Worm (Caenorhabditis elegans) whole organism, young adult: Measurements from ENCODE around the gene srw-118.

ENCODE experiments used
- ccch-3 ChIP-seq: fragments of 200-800 bp; sonication (Bioruptor generic); optimal IDR thresholded peaks from 2 replicates; lab custom pipeline; 2018; ENCODE audit warnings: mild to moderate bottlenecking, missing genetic modification characterization, missing compliant biosample characterization
- hsf-1 ChIP-seq: fragments of 200-800 bp; sonication (Bioruptor generic); IDR thresholded peaks from 2 replicates; pipeline ENCODE4 v1.3.6; 2022; ENCODE audit warnings: missing genetic modification reagents, missing genetic modification characterization, missing compliant biosample characterization
- nfya-1 ChIP-seq: sonication (generic microtip); optimal IDR thresholded peaks from 2 replicates; lab custom pipeline; 2017; ENCODE audit warnings: antibody characterized with exemption, missing compliant biosample characterization, missing genetic modification characterization, borderline replicate concordance; ENCODE audit not compliant: insufficient read depth
- nfyb-1 ChIP-seq: fragments of 200-800 bp; sonication (Bioruptor generic); IDR thresholded peaks from 2 replicates; pipeline ENCODE4 v1.3.6; 2022; ENCODE audit warnings: missing genetic modification reagents, missing genetic modification characterization, missing compliant biosample characterization
- unc-62 ChIP-seq: fragments of 150-350 bp; optimal IDR thresholded peaks from 2 replicates; lab custom pipeline; 2014; ENCODE audit warnings: missing biosample characterization, missing genetic modification reagents, missing genetic modification characterization

DNA sequence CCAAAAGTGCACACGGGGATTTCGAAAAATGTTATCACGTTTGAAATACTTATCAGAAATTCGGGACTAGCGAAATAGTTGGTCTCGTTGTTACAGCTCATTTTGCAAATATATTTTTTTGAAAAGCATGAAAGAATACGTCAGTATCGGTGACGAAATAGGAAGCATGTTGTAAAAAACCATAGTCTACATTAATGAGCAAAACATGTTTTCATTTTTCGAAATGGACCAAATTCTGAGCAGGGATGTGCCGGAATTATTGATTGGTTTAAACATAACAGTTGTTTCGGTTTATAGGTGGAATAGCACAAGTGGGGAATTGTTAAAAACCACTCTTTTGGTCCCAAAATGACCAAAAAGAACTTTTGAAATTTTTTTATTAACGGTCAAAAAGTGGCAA lies 45.8 kb downstream of the srw-118 start, which contains the start of gene srh-247:
- no peak for TF ChIP-seq nfyb-1 (GFP tag; lab: Robert Waterston, UW)
- TF ChIP-seq nfya-1 (tag; lab: Kevin White, UChicago): no peak
- TF ChIP-seq unc-62: no peak
- no peak for TF ChIP-seq hsf-1 (GFP tag; lab: Robert Waterston, UW)
- TF ChIP-seq ccch-3 (GFP tag; lab: Kevin White, UChicago): no peak
